Worm (Caenorhabditis elegans) whole organism, young adult: ENCODE data around the gene arr-1.
A peak's percentile ranks its signal among the peaks of the same experiment; 100 is the strongest.

Source experiments
- B0336.3 ChIP-seq: fragments of 200-800 bp; sonication (Bioruptor generic); IDR thresholded peaks from 2 replicates; pipeline ENCODE4 v1.3.6; 2022; ENCODE audit warnings: missing genetic modification characterization, missing compliant biosample characterization
- F22D6.2 ChIP-seq: sonication (generic microtip); optimal IDR thresholded peaks from 2 replicates; lab custom pipeline; 2016; ENCODE audit warnings: mild to moderate bottlenecking, missing genetic modification characterization, missing compliant biosample characterization
- F57C9.4 ChIP-seq: sonication (generic microtip); optimal IDR thresholded peaks from 2 replicates; lab custom pipeline; 2017; ENCODE audit warnings: mild to moderate bottlenecking, missing genetic modification characterization, missing compliant biosample characterization
- K11D2.4 ChIP-seq: fragments of 200-800 bp; sonication (Bioruptor generic); IDR thresholded peaks from 2 replicates; pipeline ENCODE4 v1.3.6; 2022; ENCODE audit warnings: missing genetic modification reagents, missing genetic modification characterization, missing compliant biosample characterization
- Y53G8AR.9 ChIP-seq: fragments of 200-800 bp; sonication (Bioruptor generic); conservative IDR thresholded peaks from 2 replicates; pipeline ENCODE4 v1.3.6; 2022; ENCODE audit warnings: missing genetic modification reagents, missing genetic modification characterization, missing compliant biosample characterization
- Y56A3A.18 ChIP-seq: fragments of 200-800 bp; sonication (Bioruptor generic); IDR thresholded peaks from 2 replicates; pipeline ENCODE4 v1.3.6; 2022; ENCODE audit warnings: missing genetic modification reagents, missing genetic modification characterization, missing compliant biosample characterization
- ama-1 ChIP-seq, 3 experiments: fragments of 150-350 bp in 1 of 3; sonication (generic microtip) in 2 of 3; optimal IDR thresholded peaks; 2 replicates each; lab custom pipeline; 2014 to 2018; ENCODE audit warnings: missing biosample characterization in 2 of 3, missing genetic modification characterization in 2 of 3, missing genetic modification reagents in 2 of 3
- atf-7 ChIP-seq: sonication (generic microtip); optimal IDR thresholded peaks from 2 replicates; lab custom pipeline; 2017; ENCODE audit warnings: mild to moderate bottlenecking, missing genetic modification characterization, missing compliant biosample characterization
- bed-1 ChIP-seq: fragments of 200-800 bp; sonication (Bioruptor generic); IDR thresholded peaks from 2 replicates; pipeline ENCODE4 v1.3.6; 2022; ENCODE audit warnings: missing genetic modification reagents, missing genetic modification characterization, missing compliant biosample characterization
- ccch-3 ChIP-seq: fragments of 200-800 bp; sonication (Bioruptor generic); optimal IDR thresholded peaks from 2 replicates; lab custom pipeline; 2018; ENCODE audit warnings: mild to moderate bottlenecking, missing genetic modification characterization, missing compliant biosample characterization
- cebp-1 ChIP-seq, 2 experiments: fragments of 200-800 bp in 1 of 2; sonication (Bioruptor generic) in 1 of 2; sonication (generic microtip) in 1 of 2; IDR thresholded peaks in 1 of 2; optimal IDR thresholded peaks in 1 of 2; 2 replicates each; pipeline versions ENCODE4 v1.3.6 to Lab custom; 2017 to 2022; ENCODE audit warnings: missing compliant biosample characterization in 2 of 2, missing genetic modification characterization in 2 of 2, mild to moderate bottlenecking in 1 of 2, missing genetic modification reagents in 1 of 2, moderate library complexity in 1 of 2
- cebp-2 ChIP-seq: fragments of 200-800 bp; sonication (Bioruptor generic); IDR thresholded peaks from 2 replicates; pipeline ENCODE4 v1.3.6; 2022; ENCODE audit warnings: missing genetic modification characterization, missing compliant biosample characterization
- ceh-58 ChIP-seq: fragments of 200-800 bp; sonication (Bioruptor generic); IDR thresholded peaks from 2 replicates; pipeline ENCODE4 v1.3.6; 2022; ENCODE audit warnings: missing genetic modification characterization, missing compliant biosample characterization
- egrh-3 ChIP-seq: fragments of 200-800 bp; sonication (Bioruptor generic); IDR thresholded peaks from 2 replicates; pipeline ENCODE4 v1.3.6; 2022; ENCODE audit warnings: missing genetic modification reagents, missing genetic modification characterization, missing compliant biosample characterization
- ekl-4 ChIP-seq: fragments of 200-800 bp; sonication (Bioruptor generic); IDR thresholded peaks from 2 replicates; pipeline ENCODE4 v1.3.6; 2022; ENCODE audit warnings: missing genetic modification reagents, missing genetic modification characterization, missing compliant biosample characterization
- gei-17 ChIP-seq: fragments of 200-800 bp; sonication (Bioruptor generic); optimal IDR thresholded peaks from 2 replicates; lab custom pipeline; 2018; ENCODE audit warnings: mild to moderate bottlenecking, missing genetic modification characterization, missing compliant biosample characterization
- hlh-12 ChIP-seq: sonication (generic microtip); optimal IDR thresholded peaks from 2 replicates; lab custom pipeline; 2016; ENCODE audit warnings: missing genetic modification characterization, missing compliant biosample characterization
- hlh-26 ChIP-seq: fragments of 200-800 bp; sonication (Bioruptor generic); conservative IDR thresholded peaks from 2 replicates; pipeline ENCODE4 v1.3.6; 2022; ENCODE audit warnings: missing genetic modification reagents, missing genetic modification characterization, missing compliant biosample characterization
- hrde-1 ChIP-seq: sonication (generic microtip); optimal IDR thresholded peaks from 2 replicates; lab custom pipeline; 2016; ENCODE audit warnings: missing genetic modification characterization, mild to moderate bottlenecking, missing compliant biosample characterization, moderate library complexity, missing genotype, missing genetic modification reagents, borderline replicate concordance
- lag-1 ChIP-seq: fragments of 200-800 bp; sonication (Bioruptor generic); IDR thresholded peaks from 2 replicates; pipeline ENCODE4 v1.3.6; 2022; ENCODE audit warnings: missing genetic modification reagents, missing genetic modification characterization, missing compliant biosample characterization
- let-607 ChIP-seq, 2 experiments: fragments of 200-800 bp in 1 of 2; sonication (Bioruptor generic) in 1 of 2; sonication (generic microtip) in 1 of 2; optimal IDR thresholded peaks; 2 replicates each; lab custom pipeline; 2016 to 2018; ENCODE audit warnings: mild to moderate bottlenecking in 2 of 2, missing compliant biosample characterization in 2 of 2, missing genetic modification characterization in 2 of 2, moderate library complexity in 2 of 2, missing genotype in 1 of 2
- lin-26 ChIP-seq: fragments of 200-800 bp; sonication (Bioruptor generic); IDR thresholded peaks from 2 replicates; pipeline ENCODE4 v1.3.6; 2022; ENCODE audit warnings: missing genetic modification reagents, missing genetic modification characterization, missing compliant biosample characterization
- lin-54 ChIP-seq: fragments of 200-800 bp; sonication (Bioruptor generic); optimal IDR thresholded peaks from 2 replicates; lab custom pipeline; 2018; ENCODE audit warnings: mild to moderate bottlenecking, missing genetic modification characterization, missing compliant biosample characterization
- lir-1 ChIP-seq: fragments of 200-800 bp; sonication (Bioruptor generic); conservative IDR thresholded peaks from 2 replicates; pipeline ENCODE4 v1.3.6; 2022; ENCODE audit warnings: missing genetic modification reagents, missing genetic modification characterization, missing compliant biosample characterization
- madf-10 ChIP-seq: sonication (generic microtip); optimal IDR thresholded peaks from 2 replicates; lab custom pipeline; 2016; ENCODE audit warnings: mild to moderate bottlenecking, missing genetic modification characterization, missing compliant biosample characterization
- madf-3 ChIP-seq: fragments of 200-800 bp; sonication (Bioruptor generic); IDR thresholded peaks from 2 replicates; pipeline ENCODE4 v1.3.6; 2022; ENCODE audit warnings: missing genetic modification reagents, missing genetic modification characterization, missing compliant biosample characterization
- madf-8 ChIP-seq: fragments of 200-800 bp; sonication (Bioruptor generic); conservative IDR thresholded peaks from 2 replicates; pipeline ENCODE4 v1.3.6; 2022; ENCODE audit warnings: missing genetic modification reagents, missing genetic modification characterization, missing compliant biosample characterization
- mcd-1 ChIP-seq: fragments of 200-800 bp; sonication (Bioruptor generic); IDR thresholded peaks from 2 replicates; pipeline ENCODE4 v1.3.6; 2022; ENCODE audit warnings: missing genetic modification reagents, missing genetic modification characterization, missing compliant biosample characterization
- nfya-1 ChIP-seq: sonication (generic microtip); optimal IDR thresholded peaks from 2 replicates; lab custom pipeline; 2017; ENCODE audit warnings: antibody characterized with exemption, missing compliant biosample characterization, missing genetic modification characterization, borderline replicate concordance; ENCODE audit not compliant: insufficient read depth
- nfya-2 ChIP-seq: fragments of 200-800 bp; sonication (Bioruptor generic); IDR thresholded peaks from 2 replicates; pipeline ENCODE4 v1.3.6; 2022; ENCODE audit warnings: missing genetic modification reagents, missing genetic modification characterization, missing compliant biosample characterization
- nhr-27 ChIP-seq: fragments of 200-800 bp; sonication (Bioruptor generic); optimal IDR thresholded peaks from 2 replicates; lab custom pipeline; 2018; ENCODE audit warnings: mild to moderate bottlenecking, missing genetic modification characterization, moderate library complexity, missing compliant biosample characterization
- nhr-80 ChIP-seq: sonication (generic microtip); optimal IDR thresholded peaks from 2 replicates; lab custom pipeline; 2016; ENCODE audit warnings: missing genetic modification characterization, missing compliant biosample characterization
- pbrm-1 ChIP-seq: fragments of 200-800 bp; sonication (Bioruptor generic); IDR thresholded peaks from 2 replicates; pipeline ENCODE4 v1.3.6; 2022; ENCODE audit warnings: missing genetic modification reagents, missing genetic modification characterization, missing compliant biosample characterization
- rec-8 ChIP-seq, 2 experiments: sonication (generic microtip); optimal IDR thresholded peaks; 2 replicates each; lab custom pipeline; 2016; ENCODE audit warnings: mild to moderate bottlenecking in 2 of 2, missing genetic modification characterization in 2 of 2, missing genetic modification reagents in 2 of 2, missing genotype in 2 of 2, missing biosample characterization in 1 of 2, missing compliant biosample characterization in 1 of 2, moderate library complexity in 1 of 2
- repo-1 ChIP-seq: sonication (generic microtip); optimal IDR thresholded peaks from 2 replicates; lab custom pipeline; 2017; ENCODE audit warnings: mild to moderate bottlenecking, missing genetic modification characterization, missing compliant biosample characterization
- rpc-1 ChIP-seq, 2 experiments: fragments of 150-350 bp in 1 of 2; sonication (generic microtip) in 1 of 2; optimal IDR thresholded peaks; 2 replicates each; lab custom pipeline; 2014 to 2018; ENCODE audit warnings: missing biosample characterization in 1 of 2, missing genetic modification characterization in 1 of 2, missing genetic modification reagents in 1 of 2, missing genotype in 1 of 2
- sea-2 ChIP-seq: fragments of 200-800 bp; sonication (Bioruptor generic); IDR thresholded peaks from 2 replicates; pipeline ENCODE4 v1.3.6; 2022; ENCODE audit warnings: missing genetic modification characterization, missing compliant biosample characterization
- snpc-1.1 ChIP-seq: sonication (generic microtip); optimal IDR thresholded peaks from 2 replicates; lab custom pipeline; 2017; ENCODE audit warnings: missing genetic modification characterization, mild to moderate bottlenecking, missing compliant biosample characterization, antibody characterized with exemption, moderate library complexity, missing genotype, missing genetic modification reagents; ENCODE audit not compliant: insufficient read depth
- snpc-3.4 ChIP-seq: sonication (generic microtip); optimal IDR thresholded peaks from 2 replicates; lab custom pipeline; 2017; ENCODE audit warnings: missing genetic modification characterization, mild to moderate bottlenecking, missing compliant biosample characterization, antibody characterized with exemption, moderate library complexity, missing genotype, missing genetic modification reagents
- snpc-4 ChIP-seq, 5 experiments: fragments of 150-350 bp in 1 of 5; sonication (generic microtip) in 4 of 5; optimal IDR thresholded peaks; 2 replicates each; lab custom pipeline; 2014 to 2018; ENCODE audit warnings: missing genetic modification characterization in 5 of 5, missing biosample characterization in 3 of 5, antibody characterized with exemption in 2 of 5, mild to moderate bottlenecking in 2 of 5, missing compliant biosample characterization in 2 of 5, missing genotype in 2 of 5, moderate library complexity in 2 of 5, missing genetic modification reagents in 1 of 5
- somi-1 ChIP-seq: fragments of 200-800 bp; sonication (Bioruptor generic); optimal IDR thresholded peaks from 2 replicates; lab custom pipeline; 2018; ENCODE audit warnings: mild to moderate bottlenecking, missing genetic modification characterization, missing compliant biosample characterization
- sptf-2 ChIP-seq: fragments of 200-800 bp; sonication (Bioruptor generic); optimal IDR thresholded peaks from 2 replicates; lab custom pipeline; 2018; ENCODE audit warnings: mild to moderate bottlenecking, missing genetic modification characterization, missing compliant biosample characterization
- tlf-1 ChIP-seq: fragments of 200-800 bp; sonication (Bioruptor generic); optimal IDR thresholded peaks from 2 replicates; lab custom pipeline; 2018; ENCODE audit warnings: mild to moderate bottlenecking, missing genetic modification characterization, missing compliant biosample characterization
- xnd-1 ChIP-seq: sonication (generic microtip); optimal IDR thresholded peaks from 2 replicates; lab custom pipeline; 2016; ENCODE audit warnings: missing genotype, missing genetic modification reagents, missing genetic modification characterization, missing compliant biosample characterization
- ztf-25 ChIP-seq: fragments of 200-800 bp; sonication (Bioruptor generic); IDR thresholded peaks from 2 replicates; pipeline ENCODE4 v1.3.6; 2022; ENCODE audit warnings: missing genetic modification reagents, missing genetic modification characterization, missing compliant biosample characterization
- ztf-26 ChIP-seq: sonication (generic microtip); optimal IDR thresholded peaks from 2 replicates; lab custom pipeline; 2017; ENCODE audit warnings: missing genetic modification characterization, missing compliant biosample characterization

The arr-1 gene

DNA sequence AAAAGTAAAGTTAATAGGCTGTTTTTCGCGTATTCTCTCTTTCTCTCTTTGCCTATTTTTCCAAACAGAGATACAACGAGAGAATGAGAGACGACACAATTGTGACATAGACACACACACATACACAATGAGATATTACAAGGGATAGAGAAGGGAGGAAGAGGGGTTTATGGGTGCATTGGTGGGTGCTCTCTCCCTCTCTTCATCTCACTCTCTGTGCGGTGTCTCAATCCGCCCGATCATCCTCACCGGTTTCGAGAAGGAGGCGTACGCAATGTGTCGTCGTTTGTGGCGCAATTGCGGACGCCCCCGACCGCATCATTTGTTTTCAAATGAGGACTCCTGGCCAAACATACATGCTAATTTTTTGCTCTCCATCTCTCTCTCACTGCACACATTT lies 1.1 kb upstream of the arr-1 start (continued):
- no peak for TF ChIP-seq hlh-26
- peak in 1 of 2 experiments; percentile 28 for TF ChIP-seq let-607 (tag; optimal IDR thresholded peaks at IDR 0.05; lab: Kevin White, UChicago)
- no peak for TF ChIP-seq sptf-2 (GFP tag; lab: Kevin White, UChicago)
- TF ChIP-seq Y56A3A.18 (GFP tag; lab: Robert Waterston, UW): no peak
- no peak for TF ChIP-seq ztf-26 (tag; lab: Kevin White, UChicago)
- peak; percentile 38 for TF ChIP-seq lin-54 (GFP tag; lab: Kevin White, UChicago)
- TF ChIP-seq snpc-1.1 (tag; lab: Kevin White, UChicago): no peak
- TF ChIP-seq pbrm-1 (GFP tag; lab: Robert Waterston, UW): peak; percentile 71
- TF ChIP-seq repo-1 (tag; lab: Kevin White, UChicago): no peak
- TF ChIP-seq snpc-3.4 (tag; lab: Kevin White, UChicago): no peak
- no peak for TF ChIP-seq rec-8 (tag; optimal IDR thresholded peaks at IDR 0.05; lab: Kevin White, UChicago)
- peak; percentile 83 for TF ChIP-seq somi-1 (GFP tag; lab: Kevin White, UChicago)
- no peak for TF ChIP-seq F57C9.4 (tag; lab: Kevin White, UChicago)
- TF ChIP-seq egrh-3: peak; percentile 62
- no peak for TF ChIP-seq madf-3 (GFP tag; lab: Robert Waterston, UW)
- peak; percentile 37 for TF ChIP-seq snpc-4 (GFP tag; optimal IDR thresholded peaks at IDR 0.05; lab: Kevin White, UChicago)
- peak in 3 of 4 experiments; percentile 27 to 67 (median 37) for TF ChIP-seq snpc-4 (tag; optimal IDR thresholded peaks at IDR 0.05; lab: Kevin White, UChicago)
- TF ChIP-seq rpc-1 (optimal IDR thresholded peaks at IDR 0.05; lab: Kevin White, UChicago): no peak
- no peak for TF ChIP-seq rpc-1 (tag; optimal IDR thresholded peaks at IDR 0.05; lab: Kevin White, UChicago)
- TF ChIP-seq madf-10 (tag; lab: Kevin White, UChicago): peak; percentile 71
- no peak for TF ChIP-seq nfya-2 (GFP tag; lab: Robert Waterston, UW)
- TF ChIP-seq ekl-4 (GFP tag; lab: Robert Waterston, UW): 0 out of 2 replicates have a peak, but pooled peaks have one; percentile 54
- TF ChIP-seq mcd-1 (GFP tag; lab: Robert Waterston, UW): peak; percentile 68
- TF ChIP-seq B0336.3 (GFP tag; lab: Robert Waterston, UW): peak; percentile 60; the same call in 1 of the 2 replicates
- no peak for TF ChIP-seq bed-1 (GFP tag; lab: Robert Waterston, UW)
- TF ChIP-seq F22D6.2 (tag; lab: Kevin White, UChicago): no peak
- peak; percentile 59; the same call in 1 of the 2 replicates for TF ChIP-seq lin-26 (GFP tag; lab: Robert Waterston, UW)
- TF ChIP-seq hlh-12 (tag; lab: Kevin White, UChicago): no peak
- no peak for TF ChIP-seq Y53G8AR.9 (GFP tag; lab: Robert Waterston, UW)
- TF ChIP-seq sea-2 (GFP tag; lab: Robert Waterston, UW): no peak
- TF ChIP-seq cebp-1 (GFP tag; IDR thresholded peaks at IDR 0.05; lab: Robert Waterston, UW): 0 out of 2 replicates have a peak, but pooled peaks have one; percentile 21
- TF ChIP-seq cebp-1 (tag; optimal IDR thresholded peaks at IDR 0.05; lab: Kevin White, UChicago): peak; percentile 84
- no peak for TF ChIP-seq tlf-1 (GFP tag; lab: Kevin White, UChicago)
- no peak for TF ChIP-seq nhr-27 (tag; lab: Kevin White, UChicago)
- peak; percentile 66; the same call in 1 of the 2 replicates for TF ChIP-seq K11D2.4 (GFP tag; lab: Robert Waterston, UW)
- TF ChIP-seq ccch-3: no peak
- peak; percentile 71 for TF ChIP-seq gei-17 (GFP tag; lab: Kevin White, UChicago)
- TF ChIP-seq cebp-2: no peak
- peak; percentile 20 for TF ChIP-seq atf-7 (tag; lab: Kevin White, UChicago)
- no peak for TF ChIP-seq ceh-58
- TF ChIP-seq xnd-1 (tag; lab: Kevin White, UChicago): no peak
- TF ChIP-seq nhr-80 (tag; lab: Kevin White, UChicago): peak; percentile 46
- no peak for TF ChIP-seq ztf-25
- TF ChIP-seq lag-1 (GFP tag; lab: Robert Waterston, UW): no peak
- TF ChIP-seq hrde-1 (tag; lab: Kevin White, UChicago): no peak
- no peak for TF ChIP-seq ama-1 (optimal IDR thresholded peaks at IDR 0.05; lab: Kevin White, UChicago)
- no peak for TF ChIP-seq ama-1 (GFP tag; optimal IDR thresholded peaks at IDR 0.05; lab: Kevin White, UChicago)
- TF ChIP-seq lir-1 (GFP tag; lab: Robert Waterston, UW): no peak
- TF ChIP-seq nfya-1 (tag; lab: Kevin White, UChicago): no peak
- TF ChIP-seq madf-8 (GFP tag; lab: Robert Waterston, UW): no peak
